Worm (Caenorhabditis elegans) whole organism, L4 larva: ENCODE measurements around the gene pptr-1.

ENCODE experiments used
- F26F4.8 ChIP-seq: fragments of 200-800 bp; sonication (Bioruptor generic); conservative IDR thresholded peaks from 2 replicates; pipeline ENCODE4 v1.3.6; 2022; ENCODE audit warnings: missing genetic modification characterization, missing compliant biosample characterization
- Y105C5A.15 ChIP-seq: fragments of 200-800 bp; sonication (Bioruptor generic); IDR thresholded peaks from 2 replicates; pipeline ENCODE4 v1.3.6; 2022; ENCODE audit warnings: missing genetic modification characterization, missing compliant biosample characterization
- attf-4 ChIP-seq: sonication (generic microtip); optimal IDR thresholded peaks from 3 replicates; lab custom pipeline; 2017; ENCODE audit warnings: missing biosample characterization, missing genetic modification characterization
- daf-8 ChIP-seq: fragments of 200-800 bp; sonication (Bioruptor generic); IDR thresholded peaks from 2 replicates; pipeline ENCODE4 v1.3.6; 2022; ENCODE audit warnings: missing genetic modification characterization, missing compliant biosample characterization
- egl-27 ChIP-seq: sonication (generic microtip); optimal IDR thresholded peaks from 3 replicates; lab custom pipeline; 2017; ENCODE audit warnings: missing biosample characterization, missing genetic modification reagents, missing genetic modification characterization
- lin-13 ChIP-seq: fragments of 150-350 bp; optimal IDR thresholded peaks from 2 replicates; lab custom pipeline; 2014; ENCODE audit warnings: missing biosample characterization, missing genetic modification reagents, missing genetic modification characterization
- lin-15B ChIP-seq: fragments of 150-350 bp; sonication (generic microtip); optimal IDR thresholded peaks from 3 replicates; lab custom pipeline; 2014; ENCODE audit warnings: missing biosample characterization, missing genetic modification characterization
- mep-1 ChIP-seq: fragments of 150-350 bp; sonication (generic microtip); optimal IDR thresholded peaks from 3 replicates; lab custom pipeline; 2014; ENCODE audit warnings: missing biosample characterization, missing genetic modification characterization
- nhr-11 ChIP-seq: fragments of 150-350 bp; optimal IDR thresholded peaks from 2 replicates; lab custom pipeline; 2014; ENCODE audit warnings: missing biosample characterization, missing genetic modification characterization
- nhr-28 ChIP-seq: fragments of 150-350 bp; optimal IDR thresholded peaks from 2 replicates; lab custom pipeline; 2014; ENCODE audit warnings: missing biosample characterization, missing genetic modification characterization
- nhr-76 ChIP-seq: fragments of 150-350 bp; optimal IDR thresholded peaks from 2 replicates; lab custom pipeline; 2014; ENCODE audit warnings: missing biosample characterization, missing genetic modification characterization
- sdz-12 ChIP-seq: fragments of 200-800 bp; sonication (Bioruptor generic); optimal IDR thresholded peaks from 2 replicates; lab custom pipeline; 2018; ENCODE audit warnings: mild to moderate bottlenecking, missing genetic modification characterization, missing compliant biosample characterization
- unc-130 ChIP-seq: sonication (generic microtip); optimal IDR thresholded peaks from 2 replicates; lab custom pipeline; 2016; ENCODE audit warnings: missing genetic modification reagents, missing genetic modification characterization, missing compliant biosample characterization
- ztf-11 ChIP-seq: fragments of 150-350 bp; optimal IDR thresholded peaks from 2 replicates; lab custom pipeline; 2014; ENCODE audit warnings: missing biosample characterization, missing genetic modification characterization

ce11 chrV:16395131-16395530 lies 37.8 kb downstream of the pptr-1 start, which contains the start of gene F13A7.11:
- TF ChIP-seq daf-8 (GFP tag; lab: Robert Waterston, UW), result no peak
- TF ChIP-seq egl-27 (tag; lab: Kevin White, UChicago), result no peak
- TF ChIP-seq Y105C5A.15 (GFP tag; lab: Robert Waterston, UW), result no peak
- TF ChIP-seq mep-1 (tag; lab: Kevin White, UChicago), result no peak
- TF ChIP-seq attf-4 (tag; lab: Kevin White, UChicago), result no peak
- no peak for TF ChIP-seq F26F4.8 (GFP tag; lab: Robert Waterston, UW)
- TF ChIP-seq sdz-12 (GFP tag; lab: Kevin White, UChicago), result no peak
- peak; percentile 66 for TF ChIP-seq nhr-28 (tag; lab: Kevin White, UChicago)
- TF ChIP-seq nhr-76 (tag; lab: Kevin White, UChicago), result no peak
- no peak for TF ChIP-seq unc-130
- no peak for TF ChIP-seq ztf-11 (tag; lab: Kevin White, UChicago)
- no peak for TF ChIP-seq lin-13
- no peak for TF ChIP-seq nhr-11 (tag; lab: Kevin White, UChicago)
- TF ChIP-seq lin-15B, result no peak
